Fruit fly (Drosophila melanogaster): ENCODE results near the gene Aps.

The Aps gene

DNA sequence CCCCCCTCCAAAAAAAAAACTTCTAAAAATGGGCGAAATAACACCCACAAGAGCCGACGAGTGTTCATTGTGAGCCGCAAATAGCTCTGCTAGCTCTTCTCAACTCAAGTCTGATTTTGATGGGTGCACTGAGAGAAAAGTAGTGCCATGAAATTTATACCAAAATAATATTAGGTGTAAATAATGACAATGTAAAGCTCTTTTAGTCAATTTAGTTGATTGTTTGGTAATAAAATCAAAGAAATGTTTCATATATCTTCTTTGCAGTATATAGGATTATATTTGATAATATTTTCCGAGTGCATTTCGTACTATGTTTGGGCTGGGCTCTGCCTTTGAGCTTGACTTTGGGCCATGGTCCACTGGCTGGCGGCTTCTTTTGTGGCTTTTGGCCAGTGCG lies 5.8 kb upstream of the Aps start:
- no peak for TF ChIP-seq CG32264 (GFP tag; optimal IDR thresholded peaks at IDR 0.05)
- TF ChIP-seq Mio (GFP tag; optimal IDR thresholded peaks at IDR 0.05), result no peak
- TF ChIP-seq Abd-B (GFP tag; optimal IDR thresholded peaks at IDR 0.05), result no peak
- TF ChIP-seq rgr (GFP tag; optimal IDR thresholded peaks at IDR 0.05), result no peak
- no peak for TF ChIP-seq HLH106 (tag; optimal IDR thresholded peaks at IDR 0.05)
- no peak for TF ChIP-seq CG9705 (GFP tag; optimal IDR thresholded peaks at IDR 0.05)
- no peak for TF ChIP-seq Hr83 (GFP tag; optimal IDR thresholded peaks at IDR 0.05; ENCODE audit: poor library complexity, severe bottlenecking)
- TF ChIP-seq brk (GFP tag; optimal IDR thresholded peaks at IDR 0.05), result no peak
- TF ChIP-seq dsf (GFP tag; optimal IDR thresholded peaks at IDR 0.05; ENCODE audit: borderline replicate concordance), result no peak
- TF ChIP-seq Dif (GFP tag; optimal IDR thresholded peaks at IDR 0.05; ENCODE audit: partially characterized antibody), result no peak

- TF ChIP-seq jim (GFP tag; optimal IDR thresholded peaks at IDR 0.05) (no peak), Rel (GFP tag; optimal IDR thresholded peaks at IDR 0.05) (no peak), Rel (tag; optimal IDR thresholded peaks at IDR 0.05) (no peak), ey (GFP tag; optimal IDR thresholded peaks at IDR 0.05) (no peak), woc (GFP tag; optimal IDR thresholded peaks at IDR 0.05) (no peak), Myc (optimal IDR thresholded peaks at IDR 0.05) (no peak), rgr (GFP tag; optimal IDR thresholded peaks at IDR 0.05) (no peak), Jra (GFP tag; optimal IDR thresholded peaks at IDR 0.05) (no peak), Hr78 (GFP tag; optimal IDR thresholded peaks at IDR 0.05) (no peak), HLH106 (tag; optimal IDR thresholded peaks at IDR 0.05) (no peak), GATAd (GFP tag; optimal IDR thresholded peaks at IDR 0.05) (no peak), dmrt93B (GFP tag; optimal IDR thresholded peaks at IDR 0.05) (no peak), brk (GFP tag; optimal IDR thresholded peaks at IDR 0.05) (no peak), CG32264 (GFP tag; optimal IDR thresholded peaks at IDR 0.05) (no peak), N (GFP tag; optimal IDR thresholded peaks at IDR 0.05) (no peak), Vsx2 (GFP tag; optimal IDR thresholded peaks at IDR 0.05; ENCODE audit: partially characterized antibody) (no peak), usp (GFP tag; optimal IDR thresholded peaks at IDR 0.05) (no peak), fru (GFP tag; optimal IDR thresholded peaks at IDR 0.05) (no peak), sv (GFP tag; optimal IDR thresholded peaks at IDR 0.05) (no peak), dl (GFP tag; optimal IDR thresholded peaks at IDR 0.05; ENCODE audit: insufficient read depth in 1 of 2, partially characterized antibody in 2 of 2) (no peak)
These were observed 4.5 kb upstream of the Aps start for dm6 chr3L:10903449-10903848.

- TF ChIP-seq Hr83 (GFP tag; optimal IDR thresholded peaks at IDR 0.05; ENCODE audit: poor library complexity, severe bottlenecking), result no peak
- TF ChIP-seq h (GFP tag; optimal IDR thresholded peaks at IDR 0.05), result peak; percentile 16
- no peak for TF ChIP-seq dmrt93B (GFP tag; optimal IDR thresholded peaks at IDR 0.05)
- TF ChIP-seq br (GFP tag; optimal IDR thresholded peaks at IDR 0.05), result no peak
- no peak for TF ChIP-seq sv (GFP tag; optimal IDR thresholded peaks at IDR 0.05)
- TF ChIP-seq Dif (GFP tag; optimal IDR thresholded peaks at IDR 0.05; ENCODE audit: partially characterized antibody), result no peak
- peak; percentile 77 for TF ChIP-seq psq (GFP tag; optimal IDR thresholded peaks at IDR 0.05)
- TF ChIP-seq Hr78 (GFP tag; optimal IDR thresholded peaks at IDR 0.05), result no peak
- no peak for TF ChIP-seq Rel (GFP tag; optimal IDR thresholded peaks at IDR 0.05)
- TF ChIP-seq Rel (tag; optimal IDR thresholded peaks at IDR 0.05), result peak; percentile 32
- no peak for TF ChIP-seq lola (GFP tag; optimal IDR thresholded peaks at IDR 0.05)
- TF ChIP-seq OdsH (GFP tag; optimal IDR thresholded peaks at IDR 0.05), result no peak
- no peak for TF ChIP-seq fru (GFP tag; optimal IDR thresholded peaks at IDR 0.05)
- no peak for TF ChIP-seq rgr (GFP tag; optimal IDR thresholded peaks at IDR 0.05)
- TF ChIP-seq Jra (GFP tag; optimal IDR thresholded peaks at IDR 0.05), result no peak
- no peak for TF ChIP-seq Sp1 (GFP tag; optimal IDR thresholded peaks at IDR 0.05)
- peak; percentile 42 for TF ChIP-seq N (GFP tag; optimal IDR thresholded peaks at IDR 0.05)
- TF ChIP-seq Mio (GFP tag; optimal IDR thresholded peaks at IDR 0.05), result no peak
These were observed 627 bp downstream of the Aps start for dm6 chr3L:10898256-10898735.

dm6 chr3L:10897534-10898255 lies 1.2 kb downstream of the Aps start:
- TF ChIP-seq N (GFP tag; optimal IDR thresholded peaks at IDR 0.05) (peak; percentile 42), fru (GFP tag; optimal IDR thresholded peaks at IDR 0.05) (peak; percentile 13), Rel (GFP tag; optimal IDR thresholded peaks at IDR 0.05) (no peak), Rel (tag; optimal IDR thresholded peaks at IDR 0.05) (peak; percentile 53), psq (GFP tag; optimal IDR thresholded peaks at IDR 0.05) (peak; percentile 89), rgr (GFP tag; optimal IDR thresholded peaks at IDR 0.05) (peak; percentile 16), Hnf4 (GFP tag; optimal IDR thresholded peaks at IDR 0.05) (peak; percentile 26), woc (GFP tag; optimal IDR thresholded peaks at IDR 0.05) (peak; percentile 3), dl (GFP tag; optimal IDR thresholded peaks at IDR 0.05; ENCODE audit: insufficient read depth in 1 of 2, partially characterized antibody in 2 of 2) (peak in 1 of 2 experiments; percentile 41), Sp1 (GFP tag; optimal IDR thresholded peaks at IDR 0.05) (no peak), sage (GFP tag; optimal IDR thresholded peaks at IDR 0.05) (no peak), h (GFP tag; optimal IDR thresholded peaks at IDR 0.05) (peak; percentile 27), HLH106 (tag; optimal IDR thresholded peaks at IDR 0.05) (no peak), Dif (GFP tag; optimal IDR thresholded peaks at IDR 0.05; ENCODE audit: partially characterized antibody) (peak; percentile 44), Myc (optimal IDR thresholded peaks at IDR 0.05) (no peak), br (GFP tag; optimal IDR thresholded peaks at IDR 0.05) (peak; percentile 11), Jra (GFP tag; optimal IDR thresholded peaks at IDR 0.05) (no peak)
